Worm (Caenorhabditis elegans) whole organism, L1 larva: ENCODE results near the gene mltn-11.

ENCODE experiments used
- Y116A8C.19 ChIP-seq: sonication (generic microtip); optimal IDR thresholded peaks from 2 replicates; lab custom pipeline; 2016; ENCODE audit warnings: missing compliant biosample characterization, missing genetic modification characterization, borderline replicate concordance
- dpl-1 ChIP-seq, 3 experiments: fragments of 150-350 bp in 2 of 3; sonication (generic microtip) in 1 of 3; optimal IDR thresholded peaks; 2 replicates each; lab custom pipeline; 2014 to 2017; ENCODE audit warnings: missing biosample characterization in 3 of 3, missing genetic modification characterization in 3 of 3, missing genetic modification reagents in 3 of 3
- dsc-1 ChIP-seq: sonication (generic microtip); optimal IDR thresholded peaks from 2 replicates; lab custom pipeline; 2016; ENCODE audit warnings: mild to moderate bottlenecking, missing genetic modification characterization, missing compliant biosample characterization
- efl-1 ChIP-seq, 4 experiments: fragments of 150-350 bp; optimal IDR thresholded peaks in 3 of 4; peaks in 1 of 4; 1 replicate in 1 of 4; 2 replicates in 3 of 4; lab custom pipeline; 2014; ENCODE audit warnings: missing biosample characterization in 2 of 4, missing genetic modification characterization in 2 of 4, missing genetic modification reagents in 2 of 4
- efl-3 ChIP-seq: fragments of 200-800 bp; sonication (Bioruptor generic); optimal IDR thresholded peaks from 2 replicates; lab custom pipeline; 2018; ENCODE audit warnings: mild to moderate bottlenecking, missing genetic modification characterization, missing compliant biosample characterization
- elt-2 ChIP-seq: sonication (generic microtip); optimal IDR thresholded peaks from 2 replicates; lab custom pipeline; 2016; ENCODE audit warnings: missing genetic modification characterization, mild to moderate bottlenecking, inconsistent platforms, missing compliant biosample characterization, missing genetic modification reagents
- ets-5 ChIP-seq: fragments of 200-800 bp; sonication (Bioruptor generic); IDR thresholded peaks from 2 replicates; pipeline ENCODE4 v1.3.6; 2022; ENCODE audit warnings: missing genetic modification characterization, missing compliant biosample characterization
- fkh-10 ChIP-seq: sonication (generic microtip); optimal IDR thresholded peaks from 2 replicates; lab custom pipeline; 2017; ENCODE audit warnings: missing biosample characterization, missing genetic modification reagents, missing genetic modification characterization
- hlh-17 ChIP-seq: fragments of 200-800 bp; sonication (Bioruptor generic); optimal IDR thresholded peaks from 2 replicates; lab custom pipeline; 2018; ENCODE audit warnings: missing genetic modification characterization, mild to moderate bottlenecking, missing compliant biosample characterization, moderate library complexity, borderline replicate concordance
- hpl-2 ChIP-seq: fragments of 150-350 bp; optimal IDR thresholded peaks from 2 replicates; lab custom pipeline; 2014; ENCODE audit warnings: missing biosample characterization, missing genetic modification reagents, missing genetic modification characterization
- irx-1 ChIP-seq: sonication (generic microtip); optimal IDR thresholded peaks from 2 replicates; lab custom pipeline; 2016; ENCODE audit warnings: missing genetic modification characterization, missing compliant biosample characterization
- jun-1 ChIP-seq: fragments of 150-350 bp; optimal IDR thresholded peaks from 2 replicates; lab custom pipeline; 2014; ENCODE audit warnings: missing biosample characterization, missing genetic modification reagents, missing genetic modification characterization
- lin-13 ChIP-seq: fragments of 150-350 bp; optimal IDR thresholded peaks from 2 replicates; lab custom pipeline; 2014; ENCODE audit warnings: missing biosample characterization, missing genetic modification reagents, missing genetic modification characterization
- lin-14 ChIP-seq: fragments of 200-800 bp; sonication (Bioruptor generic); optimal IDR thresholded peaks from 2 replicates; lab custom pipeline; 2018; ENCODE audit warnings: mild to moderate bottlenecking, missing genetic modification characterization, moderate library complexity, missing compliant biosample characterization
- lin-15B ChIP-seq: fragments of 150-350 bp; sonication (generic microtip); optimal IDR thresholded peaks from 3 replicates; lab custom pipeline; 2014; ENCODE audit warnings: missing biosample characterization, missing genetic modification characterization
- mdl-1 ChIP-seq, 2 experiments: fragments of 150-350 bp; optimal IDR thresholded peaks; 2 replicates each; lab custom pipeline; 2014 to 2017; ENCODE audit warnings: missing biosample characterization in 2 of 2, missing genetic modification characterization in 2 of 2, inconsistent platforms in 1 of 2
- mep-1 ChIP-seq: fragments of 150-350 bp; optimal IDR thresholded peaks from 2 replicates; lab custom pipeline; 2014; ENCODE audit warnings: missing biosample characterization, missing genetic modification characterization
- nhr-19 ChIP-seq: fragments of 200-800 bp; sonication (Bioruptor generic); conservative IDR thresholded peaks from 2 replicates; pipeline ENCODE4 v1.3.6; 2022; ENCODE audit warnings: missing genetic modification characterization, missing compliant biosample characterization
- nhr-20 ChIP-seq: sonication (generic microtip); optimal IDR thresholded peaks from 2 replicates; lab custom pipeline; 2016; ENCODE audit warnings: mild to moderate bottlenecking, missing genetic modification characterization, missing compliant biosample characterization
- nhr-28 ChIP-seq: fragments of 150-350 bp; optimal IDR thresholded peaks from 2 replicates; lab custom pipeline; 2014; ENCODE audit warnings: missing biosample characterization, missing genetic modification characterization
- nhr-71 ChIP-seq: sonication (generic microtip); optimal IDR thresholded peaks from 2 replicates; lab custom pipeline; 2016; ENCODE audit warnings: mild to moderate bottlenecking, missing genetic modification characterization, moderate library complexity, missing compliant biosample characterization
- nhr-77 ChIP-seq: fragments of 150-350 bp; optimal IDR thresholded peaks from 2 replicates; lab custom pipeline; 2014; ENCODE audit warnings: missing biosample characterization, missing genetic modification characterization
- nhr-85 ChIP-seq: sonication (generic microtip); peaks from one replicate; lab custom pipeline; 2016; ENCODE audit warnings: missing genetic modification characterization, inconsistent platforms, missing compliant biosample characterization
- snu-23 ChIP-seq: sonication (generic microtip); optimal IDR thresholded peaks from 2 replicates; lab custom pipeline; 2016; ENCODE audit warnings: missing genetic modification characterization, missing compliant biosample characterization
- sup-37 ChIP-seq: fragments of 200-800 bp; sonication (Bioruptor generic); optimal IDR thresholded peaks from 2 replicates; lab custom pipeline; 2018; ENCODE audit warnings: mild to moderate bottlenecking, missing genetic modification characterization, missing compliant biosample characterization
- tbx-2 ChIP-seq: sonication (generic microtip); optimal IDR thresholded peaks from 2 replicates; lab custom pipeline; 2016; ENCODE audit warnings: missing genetic modification characterization, missing compliant biosample characterization
- unc-130 ChIP-seq: fragments of 150-350 bp; optimal IDR thresholded peaks from 2 replicates; lab custom pipeline; 2017; ENCODE audit warnings: missing biosample characterization, missing genetic modification characterization, inconsistent platforms
- unc-86 ChIP-seq: sonication (generic microtip); optimal IDR thresholded peaks from 2 replicates; lab custom pipeline; 2016; ENCODE audit warnings: missing genetic modification characterization, missing compliant biosample characterization
- ztf-11 ChIP-seq, 2 experiments: sonication (generic microtip); optimal IDR thresholded peaks; 2 replicates each; lab custom pipeline; 2016 to 2017; ENCODE audit warnings: missing genetic modification characterization in 2 of 2, missing biosample characterization in 1 of 2, missing compliant biosample characterization in 1 of 2

Gene mltn-11

DNA sequence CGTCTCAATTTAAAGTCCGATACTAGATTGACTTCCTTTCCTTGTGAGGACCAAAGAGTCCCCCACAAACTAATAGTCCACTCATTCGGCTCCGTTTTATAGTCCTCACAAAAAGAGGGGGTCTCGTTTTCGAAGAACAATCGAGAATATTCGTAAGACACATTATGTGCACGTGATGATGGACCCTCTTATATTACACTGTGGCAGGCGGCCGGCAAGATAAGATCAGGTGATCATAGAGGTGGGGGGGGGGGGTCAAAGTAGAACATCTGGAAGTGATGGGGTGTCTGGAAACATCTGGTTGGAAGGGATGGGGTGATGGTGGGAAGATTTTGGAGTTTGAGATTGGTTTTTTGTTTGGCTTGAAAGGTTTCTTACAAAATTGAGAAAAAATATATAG is 37.5 kb upstream of the mltn-11 start (continued):
- peak; percentile 66 for TF ChIP-seq nhr-19 (GFP tag; lab: Robert Waterston, UW)
- peak in 1 of 2 experiments; percentile 54 for TF ChIP-seq mdl-1 (tag; optimal IDR thresholded peaks at IDR 0.05; lab: Kevin White, UChicago)
- peak; percentile 27 for TF ChIP-seq snu-23 (GFP tag; lab: Kevin White, UChicago)

DNA sequence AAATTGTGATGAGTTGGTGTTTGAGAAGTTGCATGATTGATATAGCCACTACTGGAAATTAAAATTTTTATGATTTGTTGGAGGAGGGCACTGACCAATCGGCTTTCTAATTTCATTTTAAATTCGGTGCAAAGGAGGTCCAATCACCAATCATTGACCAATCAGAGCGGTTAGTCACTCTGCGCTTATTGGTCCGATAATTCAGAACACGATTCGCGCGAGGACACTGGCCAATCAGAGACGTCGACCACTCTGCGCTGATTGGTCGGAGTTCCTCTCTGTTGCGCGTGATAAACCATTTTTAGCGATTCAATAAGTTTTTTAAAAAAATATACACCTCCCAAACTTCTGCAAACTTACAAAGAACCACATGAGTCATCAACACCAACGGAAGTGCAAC is 36.2 kb upstream of the mltn-11 start:
- no peak for TF ChIP-seq unc-86 (tag; lab: Kevin White, UChicago)
- no peak for TF ChIP-seq unc-130
- TF ChIP-seq dsc-1 (tag; lab: Kevin White, UChicago) = peak; percentile 10
- TF ChIP-seq efl-3 (GFP tag; lab: Kevin White, UChicago) = no peak
- TF ChIP-seq nhr-71 (tag; lab: Kevin White, UChicago) = no peak
- no peak for TF ChIP-seq irx-1 (tag; lab: Kevin White, UChicago)
- TF ChIP-seq nhr-20 (tag; lab: Kevin White, UChicago) = no peak
- TF ChIP-seq lin-15B (tag; lab: Kevin White, UChicago) = no peak
- TF ChIP-seq, all 84 proteins: peak for 1

DNA sequence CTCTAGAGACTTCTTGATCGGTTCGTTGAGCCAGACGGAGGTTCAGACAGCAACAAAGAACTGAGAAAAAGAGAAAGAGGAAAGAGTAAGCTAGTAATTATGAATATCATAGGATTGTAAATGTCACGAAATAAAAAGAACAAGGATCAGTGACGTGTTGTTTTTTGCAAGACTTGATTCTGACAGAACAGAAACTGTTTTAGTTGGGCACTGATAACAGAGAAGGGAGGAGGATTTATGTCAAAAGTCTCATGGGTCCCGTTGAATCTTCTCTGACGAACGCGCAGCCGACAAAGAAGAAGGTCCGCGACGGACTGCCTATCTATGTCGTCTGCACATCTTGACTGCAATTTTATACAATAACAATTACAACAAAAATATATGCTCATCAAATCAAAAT is 35.4 kb upstream of the mltn-11 start, which contains the start of gene T03E6.9:
Gene T03E6.9, minus strand, starts transcription at position 101 of the 400 bp plus-strand sequence.
- no peak for TF ChIP-seq ztf-11 (tag; optimal IDR thresholded peaks at IDR 0.05; lab: Kevin White, UChicago)
- no peak for TF ChIP-seq lin-13 (GFP tag; lab: Kevin White, UChicago)
- no peak for TF ChIP-seq fkh-10 (GFP tag; lab: Kevin White, UChicago)
- no peak for TF ChIP-seq nhr-85 (tag; lab: Kevin White, UChicago)
- no peak for TF ChIP-seq tbx-2
- TF ChIP-seq mep-1 (tag; lab: Kevin White, UChicago) = no peak
- TF ChIP-seq sup-37 (GFP tag; lab: Kevin White, UChicago) = no peak

- TF ChIP-seq dpl-1 (GFP tag; optimal IDR thresholded peaks at IDR 0.05; lab: Kevin White, UChicago) (no peak), efl-1 (optimal IDR thresholded peaks at IDR 0.05; lab: Kevin White, UChicago) (no peak), efl-1 (GFP tag; optimal IDR thresholded peaks at IDR 0.05 in 1 of 2; lab: Kevin White, UChicago) (peak in 1 of 2 experiments; percentile 3)
- TF ChIP-seq, all 84 proteins: peak for 1
Measured at ce11 chrV:16603102-16603501, 32.9 kb upstream of the mltn-11 start, which contains the start of gene T03E6.8. TSS of gene T03E6.8 (minus strand) at chrV:16603202.

DNA sequence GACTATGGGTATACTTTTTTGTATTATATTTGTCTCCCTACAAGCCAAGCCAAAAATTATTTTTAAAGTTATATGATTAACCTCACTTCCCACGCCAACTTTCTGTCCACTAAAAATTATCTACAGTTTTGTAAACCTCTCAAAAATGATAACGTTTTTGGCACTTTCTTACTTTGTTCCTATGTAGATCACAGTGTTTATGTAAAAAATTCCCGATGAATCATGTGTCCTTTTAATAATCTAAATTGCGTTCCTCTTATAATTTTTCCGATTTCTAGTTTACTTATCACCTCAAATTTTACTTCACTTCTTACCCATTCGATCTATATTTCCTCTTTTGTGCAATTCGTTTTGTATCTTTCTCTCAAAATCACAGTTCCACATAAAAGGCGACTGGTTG is 31.7 kb upstream of the mltn-11 start:
- TF ChIP-seq Y116A8C.19 (tag; lab: Kevin White, UChicago) = no peak
- TF ChIP-seq nhr-71 (tag; lab: Kevin White, UChicago) = no peak
- TF ChIP-seq, all 84 proteins: peak for 0

ce11 chrV:16605463-16605862 is 30.5 kb upstream of the mltn-11 start:
- TF ChIP-seq ets-5 (GFP tag; lab: Robert Waterston, UW) = no peak
- no peak for TF ChIP-seq efl-1 (optimal IDR thresholded peaks at IDR 0.05; lab: Kevin White, UChicago)
- peak in 1 of 2 experiments; percentile 42 for TF ChIP-seq efl-1 (GFP tag; optimal IDR thresholded peaks at IDR 0.05 in 1 of 2; lab: Kevin White, UChicago)
- TF ChIP-seq lin-14 (GFP tag; lab: Kevin White, UChicago) = peak; percentile 2
- peak; percentile 37 for TF ChIP-seq elt-2 (tag; lab: Kevin White, UChicago)
- no peak for TF ChIP-seq hpl-2

DNA sequence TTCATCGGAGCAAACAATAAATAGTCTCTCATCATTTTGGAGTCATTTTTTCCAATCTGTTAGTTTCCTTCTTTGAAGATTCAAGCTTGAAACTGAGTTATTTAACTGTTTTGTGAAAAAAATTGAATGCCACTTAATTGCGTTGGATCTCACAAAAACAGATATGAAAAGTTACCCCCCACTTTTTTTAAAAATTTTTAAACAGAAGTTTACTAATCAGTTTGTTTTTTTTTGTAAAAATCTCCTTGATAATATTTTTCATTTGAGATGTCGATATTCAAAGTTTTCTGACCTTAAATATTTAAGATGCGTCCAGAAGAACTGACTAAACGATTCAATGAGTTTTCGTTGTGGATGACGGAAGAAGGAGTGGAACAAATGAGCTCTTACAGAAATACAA is 29.7 kb upstream of the mltn-11 start, which contains the start of gene Y32B12C.1:
Gene Y32B12C.1, plus strand, starts transcription at position 301 of the 400 bp plus-strand sequence.
- TF ChIP-seq nhr-77 (tag; lab: Kevin White, UChicago) (no peak), hlh-17 (GFP tag; lab: Kevin White, UChicago) (no peak), jun-1 (tag; lab: Kevin White, UChicago) (no peak), nhr-28 (tag; lab: Kevin White, UChicago) (no peak)
